Worm (Caenorhabditis elegans) whole organism, young adult: ENCODE measurements around the gene B0507.4.

Experiments used
- B0035.1 ChIP-seq: sonication (generic microtip); optimal IDR thresholded peaks from 2 replicates; lab custom pipeline; 2016; ENCODE audit warnings: missing genetic modification characterization, mild to moderate bottlenecking, missing compliant biosample characterization, missing genotype, missing genetic modification reagents
- Y53G8AR.9 ChIP-seq: fragments of 200-800 bp; sonication (Bioruptor generic); conservative IDR thresholded peaks from 2 replicates; pipeline ENCODE4 v1.3.6; 2022; ENCODE audit warnings: missing genetic modification reagents, missing genetic modification characterization, missing compliant biosample characterization
- ama-1 ChIP-seq, 3 experiments: fragments of 150-350 bp in 1 of 3; sonication (generic microtip) in 2 of 3; optimal IDR thresholded peaks; 2 replicates each; lab custom pipeline; 2014 to 2018; ENCODE audit warnings: missing biosample characterization in 2 of 3, missing genetic modification characterization in 2 of 3, missing genetic modification reagents in 2 of 3
- ceh-79 ChIP-seq: sonication (generic microtip); optimal IDR thresholded peaks from 2 replicates; lab custom pipeline; 2017; ENCODE audit warnings: mild to moderate bottlenecking, missing genetic modification characterization, missing compliant biosample characterization
- madf-10 ChIP-seq: sonication (generic microtip); optimal IDR thresholded peaks from 2 replicates; lab custom pipeline; 2016; ENCODE audit warnings: mild to moderate bottlenecking, missing genetic modification characterization, missing compliant biosample characterization
- madf-8 ChIP-seq: fragments of 200-800 bp; sonication (Bioruptor generic); conservative IDR thresholded peaks from 2 replicates; pipeline ENCODE4 v1.3.6; 2022; ENCODE audit warnings: missing genetic modification reagents, missing genetic modification characterization, missing compliant biosample characterization
- mcd-1 ChIP-seq: fragments of 200-800 bp; sonication (Bioruptor generic); IDR thresholded peaks from 2 replicates; pipeline ENCODE4 v1.3.6; 2022; ENCODE audit warnings: missing genetic modification reagents, missing genetic modification characterization, missing compliant biosample characterization
- somi-1 ChIP-seq: fragments of 200-800 bp; sonication (Bioruptor generic); optimal IDR thresholded peaks from 2 replicates; lab custom pipeline; 2018; ENCODE audit warnings: mild to moderate bottlenecking, missing genetic modification characterization, missing compliant biosample characterization

DNA sequence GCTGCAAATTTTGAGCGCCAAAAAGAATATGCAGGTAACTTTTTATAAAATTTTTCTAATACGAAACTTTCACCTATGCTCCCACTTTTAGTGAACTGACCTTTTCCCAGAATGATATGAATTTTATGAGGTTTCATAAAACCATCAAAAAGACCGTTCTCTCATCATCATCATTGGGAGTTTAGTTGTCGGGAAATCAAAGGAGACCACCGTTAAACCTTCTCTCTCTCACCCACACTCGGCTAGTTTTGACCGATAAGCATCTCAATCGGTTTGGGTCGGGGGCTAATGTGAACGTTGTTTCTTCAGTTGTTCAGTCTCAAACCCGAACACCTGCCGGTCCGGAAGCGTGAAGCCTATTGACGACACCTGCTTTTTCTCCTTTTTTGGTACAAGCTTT is 41.5 kb downstream of the B0507.4 start:
- TF ChIP-seq mcd-1 (GFP tag; lab: Robert Waterston, UW) (no peak), B0035.1 (tag; lab: Kevin White, UChicago) (no peak), somi-1 (GFP tag; lab: Kevin White, UChicago) (no peak), ceh-79 (tag; lab: Kevin White, UChicago) (no peak), Y53G8AR.9 (GFP tag; lab: Robert Waterston, UW) (no peak), ama-1 (optimal IDR thresholded peaks at IDR 0.05; lab: Kevin White, UChicago) (no peak), ama-1 (GFP tag; optimal IDR thresholded peaks at IDR 0.05; lab: Kevin White, UChicago) (no peak), madf-10 (tag; lab: Kevin White, UChicago) (no peak), madf-8 (no peak)
